Fruit fly (Drosophila melanogaster) whole organism, pupa: ENCODE results near the gene Pdh.

Experiments
- CG34367 ChIP-seq: fragments of 200-800 bp; sonication (Bioruptor generic); optimal IDR thresholded peaks from 2 replicates; lab custom pipeline; 2018; ENCODE audit warnings: missing biosample characterization, mild to moderate bottlenecking, missing genetic modification characterization
- D1 ChIP-seq: fragments of 200-800 bp; sonication (Bioruptor generic); optimal IDR thresholded peaks from 2 replicates; lab custom pipeline; 2018; ENCODE audit warnings: missing biosample characterization, mild to moderate bottlenecking, missing genetic modification characterization, moderate library complexity
- Pif1A ChIP-seq: fragments of 200-800 bp; sonication (Bioruptor generic); optimal IDR thresholded peaks from 3 replicates; lab custom pipeline; 2016; ENCODE audit warnings: missing biosample characterization, missing genetic modification characterization
- fd96Ca ChIP-seq: fragments of 200-800 bp; sonication (Bioruptor generic); IDR thresholded peaks from 3 replicates; pipeline ENCODE4 v1.3.6; 2022; ENCODE audit warnings: missing biosample characterization, missing genetic modification characterization

dm6 chr3L:16359219-16359748 is 5.2 kb upstream of the Pdh start, which contains the start of gene ringer:
- TF ChIP-seq Pif1A (GFP tag; lab: Kevin White, UChicago) (no peak), fd96Ca (GFP tag; lab: Robert Waterston, UW) (no peak), D1 (no peak), CG34367 (no peak)
